Worm (Caenorhabditis elegans): ENCODE measurements around the gene nlp-61.

Gene nlp-61

ce11 chrX:7627351-7627750, at the start of gene nlp-61:
Gene nlp-61 (plus strand): TSS chrX:7627651.
- TF ChIP-seq unc-62 (GFP tag; optimal IDR thresholded peaks at IDR 0.05): no peak

DNA sequence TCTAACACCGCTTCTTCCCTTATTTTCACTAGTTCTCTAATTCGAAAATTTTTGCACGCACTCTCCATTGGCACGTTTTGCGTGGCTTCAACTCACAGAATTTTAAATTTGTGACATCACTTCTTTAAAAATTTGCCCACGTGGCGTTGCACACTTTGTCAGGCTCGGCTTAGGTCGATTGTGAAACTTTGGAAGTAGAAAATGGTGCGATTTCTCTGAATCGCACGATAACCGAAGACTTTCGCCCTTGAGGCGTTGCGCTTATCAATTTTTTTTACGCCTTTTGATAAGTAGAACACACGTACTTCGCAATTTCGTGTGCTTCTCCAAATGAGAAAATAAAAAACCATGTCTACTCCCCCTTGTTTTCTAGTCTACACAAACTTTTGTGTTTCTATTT, 49.1 kb upstream of the nlp-61 start:
- no peak for TF ChIP-seq unc-62 (GFP tag; optimal IDR thresholded peaks at IDR 0.05)

ce11 chrX:7582223-7582622, 45.2 kb upstream of the nlp-61 start:
- no peak for TF ChIP-seq unc-62 (GFP tag; optimal IDR thresholded peaks at IDR 0.05)

- no peak for TF ChIP-seq unc-62 (GFP tag; optimal IDR thresholded peaks at IDR 0.05)
These were observed 43.5 kb upstream of the nlp-61 start for ce11 chrX:7583930-7584329.

DNA sequence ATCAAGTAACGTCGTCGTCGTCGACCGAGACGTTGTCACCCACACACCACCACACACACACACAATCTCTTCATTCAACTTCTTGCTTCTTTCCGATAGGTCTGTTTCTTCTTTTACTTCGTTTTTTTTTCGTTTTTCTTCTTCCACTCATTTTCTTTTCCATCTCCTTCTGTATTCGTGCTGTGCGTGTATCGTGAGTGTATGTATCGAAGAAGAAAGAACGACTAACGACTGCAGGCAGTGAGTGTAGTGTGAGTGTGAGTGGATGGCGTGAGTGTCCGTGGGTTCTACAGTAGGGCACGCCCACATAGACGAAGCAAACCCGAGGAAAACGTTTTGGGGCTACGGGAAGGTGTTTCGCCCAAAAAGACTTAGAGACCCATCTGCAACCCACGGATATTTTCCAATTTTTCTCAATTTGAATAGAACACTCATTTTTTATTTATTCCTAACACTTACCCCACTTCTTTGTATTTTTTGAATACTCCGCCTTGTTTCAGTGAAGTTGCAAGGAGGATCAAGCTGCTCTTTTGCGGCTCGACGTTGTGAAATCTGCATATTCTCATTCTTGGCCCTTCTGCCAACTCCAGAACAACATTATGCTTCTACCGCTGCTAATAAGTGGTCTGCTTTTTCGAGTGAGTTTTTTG, 41.7 kb upstream of the nlp-61 start, which contains the start of gene adt-2:
TSS of gene adt-2 (plus strand) at position 600 of the 650 bp plus-strand sequence.
- TF ChIP-seq unc-62 (GFP tag; optimal IDR thresholded peaks at IDR 0.05): no peak

DNA sequence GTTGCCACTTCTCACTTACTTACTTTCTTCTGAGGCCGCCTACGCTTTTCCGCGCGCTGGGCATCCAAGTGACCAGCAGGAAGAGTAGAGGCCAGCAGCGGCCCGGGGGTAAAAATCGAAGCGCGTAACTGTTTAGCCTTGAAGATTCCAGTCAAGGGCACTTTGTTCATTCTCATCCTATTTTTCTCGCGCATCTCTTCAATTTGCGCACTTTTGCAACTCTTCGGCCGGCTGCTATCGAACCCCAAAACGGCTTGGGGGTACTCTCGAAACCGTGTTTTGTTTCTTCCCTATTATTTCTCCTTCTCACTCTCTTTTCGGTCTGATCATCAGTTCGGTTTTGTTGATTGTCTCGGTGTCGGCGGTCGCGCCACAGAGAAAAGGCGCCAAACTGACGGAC, 40.9 kb upstream of the nlp-61 start:
- TF ChIP-seq unc-62 (GFP tag; optimal IDR thresholded peaks at IDR 0.05): no peak

DNA sequence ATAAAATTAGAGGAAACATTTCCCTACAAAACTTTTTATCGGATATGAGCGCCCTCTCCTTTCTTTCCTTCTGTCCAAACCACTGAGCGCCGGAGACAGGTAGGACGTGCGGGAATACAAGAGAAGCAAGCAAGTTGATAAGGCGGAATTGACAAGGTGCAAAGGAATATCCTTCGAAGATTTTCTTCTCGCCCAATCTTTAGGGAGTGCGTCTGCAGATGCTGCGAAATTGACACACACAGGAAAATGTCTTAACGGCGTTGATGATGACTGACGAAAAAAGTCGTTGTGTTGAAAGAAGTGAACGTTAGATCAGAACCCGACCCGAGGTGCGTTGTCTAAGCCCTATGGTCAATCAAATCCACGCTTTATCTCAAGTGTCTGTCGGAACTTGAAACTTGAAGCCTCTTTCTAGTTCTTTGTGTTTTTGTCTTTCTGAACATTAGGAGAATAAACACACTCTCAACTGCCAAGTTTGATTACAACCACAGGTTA, 39.7 kb upstream of the nlp-61 start:
- no peak for TF ChIP-seq unc-62 (GFP tag; optimal IDR thresholded peaks at IDR 0.05)

DNA sequence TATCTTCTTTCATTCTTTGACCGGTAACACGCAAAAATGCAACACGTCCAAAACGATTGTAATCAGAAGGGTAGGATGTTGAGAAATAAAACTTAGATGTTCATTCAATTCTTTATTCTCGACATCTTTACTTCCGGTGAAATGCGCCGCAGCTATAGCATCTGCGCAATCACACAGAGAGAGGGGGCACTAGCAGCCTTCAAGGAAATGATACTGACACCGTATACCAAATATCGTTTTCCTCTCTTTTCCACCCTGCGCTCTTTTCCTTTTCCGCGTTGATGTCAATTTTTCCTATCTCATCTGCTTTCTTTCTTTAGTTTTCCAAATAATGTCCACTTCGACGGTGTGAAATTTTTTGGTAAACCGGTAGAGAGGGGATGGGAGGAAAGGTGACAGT, 36.7 kb upstream of the nlp-61 start:
- no peak for TF ChIP-seq unc-62 (GFP tag; optimal IDR thresholded peaks at IDR 0.05)

DNA sequence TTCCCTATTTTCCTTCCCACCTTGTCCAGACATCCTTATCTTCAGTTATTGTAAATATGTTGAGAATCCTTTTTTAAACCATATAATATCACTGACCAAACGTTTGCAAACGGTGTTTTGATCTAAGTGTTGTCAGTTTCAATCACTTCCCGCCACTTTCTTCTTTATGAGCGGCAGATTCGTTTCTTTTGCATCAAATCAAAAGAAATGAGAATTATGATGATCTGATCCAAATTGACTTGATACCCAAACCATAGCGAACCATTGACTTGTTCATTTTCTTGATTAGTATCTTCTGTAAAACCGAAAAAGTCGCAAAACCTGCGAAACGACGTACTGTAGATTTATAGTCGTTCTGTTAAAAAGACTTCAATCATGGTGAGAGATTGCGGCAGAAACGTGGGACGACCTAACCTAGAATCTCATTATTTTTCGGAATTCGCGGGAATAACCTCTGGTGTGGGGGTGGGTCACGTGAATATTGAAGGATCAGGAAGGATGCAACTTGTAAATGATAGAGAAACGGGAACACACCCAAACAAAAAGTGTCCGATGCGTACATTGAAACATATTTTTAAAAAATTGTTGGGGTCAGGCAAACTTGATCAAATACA, 33.4 kb upstream of the nlp-61 start:
- TF ChIP-seq unc-62 (GFP tag; optimal IDR thresholded peaks at IDR 0.05): no peak

ce11 chrX:7596029-7596428, 31.4 kb upstream of the nlp-61 start:
- no peak for TF ChIP-seq unc-62 (GFP tag; optimal IDR thresholded peaks at IDR 0.05)

ce11 chrX:7596627-7597026, 30.8 kb upstream of the nlp-61 start, which contains the start of gene C44E12.1:
Gene C44E12.1 (plus strand): TSS chrX:7596927.
- TF ChIP-seq unc-62 (GFP tag; optimal IDR thresholded peaks at IDR 0.05): no peak

DNA sequence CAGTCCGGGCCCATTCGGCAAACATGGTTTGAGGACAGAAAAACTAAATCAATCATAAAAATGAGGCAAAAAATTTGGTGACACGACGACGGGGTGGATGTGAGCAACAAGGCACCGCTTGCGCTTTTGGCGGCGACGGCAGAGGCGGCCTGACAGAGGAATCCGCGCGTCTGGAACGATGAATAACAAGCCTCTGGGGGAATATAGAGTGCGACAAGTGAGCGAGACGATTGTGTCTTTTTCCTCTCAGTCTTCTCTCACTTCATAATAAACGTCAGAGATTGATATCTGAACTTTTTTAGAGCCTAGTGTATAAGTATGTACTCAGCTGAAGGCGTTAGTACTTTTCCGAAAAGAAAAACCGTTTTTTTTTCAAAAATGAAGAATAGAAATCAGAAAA, 19.5 kb upstream of the nlp-61 start, which contains the start of gene twk-17:
TSS of gene twk-17 (minus strand) at position 101 of the 400 bp plus-strand sequence.
- TF ChIP-seq unc-62 (GFP tag; optimal IDR thresholded peaks at IDR 0.05): no peak

DNA sequence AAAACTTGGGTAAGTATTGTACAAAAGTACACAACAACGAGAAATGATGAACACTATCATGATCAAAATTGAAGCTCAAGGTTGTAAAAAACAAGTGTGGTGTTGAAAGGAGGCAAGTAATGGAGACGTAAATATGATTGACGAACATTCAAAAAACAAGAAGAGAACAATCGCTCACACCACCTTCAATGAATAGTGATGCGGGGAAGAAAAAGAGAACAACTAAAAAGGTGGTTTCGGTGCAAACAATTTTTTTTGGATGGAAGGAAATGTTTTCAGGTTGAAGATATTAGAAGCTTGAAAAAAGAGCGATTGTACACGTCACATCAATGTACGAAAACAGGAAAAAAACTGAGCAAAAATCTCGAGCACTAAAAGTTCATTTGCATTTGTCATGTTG, 13.0 kb upstream of the nlp-61 start:
- TF ChIP-seq unc-62 (GFP tag; optimal IDR thresholded peaks at IDR 0.05): no peak

- TF ChIP-seq unc-62 (GFP tag; optimal IDR thresholded peaks at IDR 0.05): no peak
These were observed 8.6 kb downstream of the nlp-61 start for ce11 chrX:7636037-7636436.

DNA sequence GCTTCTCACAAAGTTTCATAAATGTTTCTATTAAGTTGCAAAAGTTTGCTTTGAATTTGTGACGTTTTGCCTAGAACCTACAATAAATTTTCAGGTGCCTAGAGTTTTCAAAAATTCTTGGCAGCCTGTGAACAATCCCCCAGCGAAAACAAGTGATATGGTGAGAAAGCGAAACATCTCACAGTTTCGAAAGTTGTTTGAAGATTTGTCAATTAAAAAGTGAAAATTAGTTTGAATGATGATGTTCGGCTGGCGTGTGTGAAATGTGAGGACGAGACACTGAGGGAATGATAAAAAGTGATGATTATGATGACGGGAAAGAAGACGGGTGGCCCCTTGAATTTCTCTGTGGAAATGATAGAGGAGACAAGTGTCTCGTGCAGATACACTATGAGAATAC, 11.3 kb downstream of the nlp-61 start:
- TF ChIP-seq unc-62 (GFP tag; optimal IDR thresholded peaks at IDR 0.05): no peak

DNA sequence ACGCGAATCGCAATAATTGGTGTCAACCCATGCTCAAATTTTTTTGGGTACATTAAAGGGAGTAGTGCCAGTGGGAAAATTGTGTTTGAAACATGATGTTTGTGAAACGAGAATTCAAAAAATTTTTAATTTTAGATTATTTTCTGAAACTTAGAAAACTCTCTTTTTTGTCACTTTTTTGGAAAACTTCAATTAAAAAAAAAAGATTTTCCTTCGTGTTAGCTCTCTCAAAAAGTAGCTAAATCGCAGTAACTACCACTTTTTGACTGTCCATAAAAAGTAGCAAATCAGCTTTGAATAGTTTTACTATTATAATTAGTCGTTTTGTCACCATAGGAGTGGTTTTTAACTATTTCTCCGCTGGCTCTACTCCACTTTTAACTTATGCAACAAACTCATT, 12.9 kb downstream of the nlp-61 start:
- no peak for TF ChIP-seq unc-62 (GFP tag; optimal IDR thresholded peaks at IDR 0.05)

DNA sequence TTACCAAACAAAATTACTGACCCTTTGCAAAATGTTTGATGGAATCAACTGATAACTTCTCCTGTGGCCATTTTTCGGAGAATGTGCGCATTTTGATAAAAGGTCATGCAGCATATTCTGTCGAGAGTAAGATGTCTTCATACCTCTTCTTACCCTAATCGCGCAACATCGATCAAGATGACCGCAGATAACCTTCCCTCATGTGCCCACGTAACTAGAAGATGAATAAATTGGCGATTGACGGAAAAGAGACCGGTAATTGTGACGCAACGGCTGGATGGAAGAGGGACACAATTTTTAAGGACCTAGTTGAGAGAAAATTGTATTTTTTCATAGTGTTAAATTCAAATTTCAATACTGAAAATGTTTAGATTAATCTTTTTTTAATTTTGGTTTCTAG, 13.4 kb downstream of the nlp-61 start:
- TF ChIP-seq unc-62 (GFP tag; optimal IDR thresholded peaks at IDR 0.05): no peak

All from whole organism, dauer.